Fruit fly (Drosophila melanogaster) whole organism, embryonic: ENCODE data around the gene cac.

ENCODE experiments used
- CG13287 ChIP-seq: fragments of 200-800 bp; sonication (Bioruptor generic); IDR thresholded peaks from 2 replicates; pipeline ENCODE4 v1.3.6; 2022; ENCODE audit warnings: missing biosample characterization, missing genetic modification characterization; ENCODE audit not compliant: partially characterized antibody
- CG15696 ChIP-seq: fragments of 200-800 bp; sonication (Bioruptor generic); optimal IDR thresholded peaks from 2 replicates; lab custom pipeline; 2019; ENCODE audit warnings: missing biosample characterization, mild to moderate bottlenecking, missing genetic modification characterization, moderate library complexity
- CG17359 ChIP-seq: fragments of 200-800 bp; sonication (Bioruptor generic); optimal IDR thresholded peaks from 3 replicates; lab custom pipeline; 2018; ENCODE audit warnings: missing biosample characterization, mild to moderate bottlenecking, missing genetic modification characterization, moderate library complexity
- CG2116 ChIP-seq: fragments of 200-800 bp; sonication (Bioruptor generic); optimal IDR thresholded peaks from 3 replicates; lab custom pipeline; 2018; ENCODE audit warnings: missing biosample characterization, mild to moderate bottlenecking, missing genetic modification characterization
- CG2199 ChIP-seq: fragments of 200-800 bp; sonication (Bioruptor generic); IDR thresholded peaks from 3 replicates; pipeline ENCODE4 v1.3.6; 2022; ENCODE audit warnings: missing biosample characterization, missing genetic modification characterization
- CG34376 ChIP-seq: fragments of 200-800 bp; sonication (Bioruptor generic); optimal IDR thresholded peaks from 2 replicates; lab custom pipeline; 2018; ENCODE audit warnings: missing biosample characterization, mild to moderate bottlenecking, missing genetic modification characterization
- CG6813 ChIP-seq: fragments of 200-800 bp; sonication (Bioruptor generic); optimal IDR thresholded peaks from 2 replicates; lab custom pipeline; 2017; ENCODE audit warnings: missing biosample characterization, missing genetic modification characterization, mild to moderate bottlenecking, moderate library complexity, missing genetic modification reagents
- Lim3 ChIP-seq: fragments of 200-800 bp; sonication (Bioruptor generic); IDR thresholded peaks from 2 replicates; pipeline ENCODE4 v1.3.6; 2022; ENCODE audit warnings: missing biosample characterization, missing genetic modification characterization
- MTF-1 ChIP-seq: fragments of 200-800 bp; sonication (Bioruptor generic); optimal IDR thresholded peaks from 2 replicates; lab custom pipeline; 2018; ENCODE audit warnings: missing biosample characterization, mild to moderate bottlenecking, missing genetic modification characterization, borderline replicate concordance
- Med ChIP-seq: fragments of 200-800 bp; sonication (Bioruptor generic); peaks from one replicate; lab custom pipeline; 2016; ENCODE audit warnings: missing biosample characterization, missing genetic modification characterization, mild to moderate bottlenecking, inconsistent platforms, moderate library complexity
- Opbp ChIP-seq: fragments of 200-800 bp; sonication (Bioruptor generic); IDR thresholded peaks from 3 replicates; pipeline ENCODE4 v1.3.6; 2022; ENCODE audit warnings: missing biosample characterization, missing genetic modification characterization; ENCODE audit not compliant: partially characterized antibody
- Pdp1 ChIP-seq, 2 experiments: fragments of 200-800 bp; sonication (Bioruptor generic); optimal IDR thresholded peaks; 3 replicates each; lab custom pipeline; 2016; ENCODE audit warnings: missing biosample characterization in 2 of 2, missing genetic modification characterization in 2 of 2, mild to moderate bottlenecking in 1 of 2, moderate library complexity in 1 of 2
- Trl ChIP-seq, 3 experiments: fragments of >200 bp in 2 of 3; fragments of 200-800 bp in 1 of 3; sonication (Bioruptor generic) in 1 of 3; optimal IDR thresholded peaks; 2 replicates in 1 of 3; 3 replicates in 2 of 3; lab custom pipeline; 2016 to 2017; ENCODE audit warnings: missing biosample characterization in 1 of 3, missing genetic modification characterization in 1 of 3
- Vsx1 ChIP-seq: fragments of 200-800 bp; sonication (Bioruptor generic); optimal IDR thresholded peaks from 2 replicates; lab custom pipeline; 2017; ENCODE audit warnings: missing biosample characterization, mild to moderate bottlenecking, missing genetic modification characterization, missing genetic modification reagents
- bsh ChIP-seq, 2 experiments: fragments of 200-800 bp; sonication (Bioruptor generic); optimal IDR thresholded peaks; 2 replicates each; lab custom pipeline; 2017 to 2018; ENCODE audit warnings: mild to moderate bottlenecking in 2 of 2, missing biosample characterization in 2 of 2, missing genetic modification characterization in 2 of 2, moderate library complexity in 1 of 2
- cg ChIP-seq: fragments of 200-800 bp; sonication (Bioruptor generic); optimal IDR thresholded peaks from 3 replicates; lab custom pipeline; 2019; ENCODE audit warnings: missing biosample characterization, mild to moderate bottlenecking, missing genetic modification characterization, moderate library complexity
- cwo ChIP-seq: fragments of 200-800 bp; sonication (Bioruptor generic); optimal IDR thresholded peaks from 3 replicates; lab custom pipeline; 2017; ENCODE audit warnings: missing biosample characterization, missing genetic modification characterization, mild to moderate bottlenecking, moderate library complexity, missing genetic modification reagents
- exex ChIP-seq: fragments of 200-800 bp; sonication (Bioruptor generic); optimal IDR thresholded peaks from 4 replicates; lab custom pipeline; 2018; ENCODE audit warnings: missing biosample characterization, mild to moderate bottlenecking, missing genetic modification characterization, moderate library complexity
- grau ChIP-seq: fragments of 200-800 bp; optimal IDR thresholded peaks from 3 replicates; lab custom pipeline; 2019; ENCODE audit warnings: missing biosample characterization, mild to moderate bottlenecking, missing genetic modification characterization, moderate library complexity
- grn ChIP-seq: fragments of 200-800 bp; sonication (Bioruptor generic); optimal IDR thresholded peaks from 3 replicates; lab custom pipeline; 2017; ENCODE audit warnings: missing biosample characterization, missing genetic modification characterization
- ken ChIP-seq: fragments of 200-800 bp; sonication (Bioruptor generic); IDR thresholded peaks from 3 replicates; pipeline ENCODE4 v1.3.6; 2022; ENCODE audit warnings: missing biosample characterization, missing genetic modification characterization
- lilli ChIP-seq: fragments of 200-800 bp; sonication (Bioruptor generic); optimal IDR thresholded peaks from 3 replicates; lab custom pipeline; 2016; ENCODE audit warnings: missing biosample characterization, missing genetic modification characterization
- mirr ChIP-seq: fragments of 200-800 bp; sonication (Bioruptor generic); optimal IDR thresholded peaks from 3 replicates; lab custom pipeline; 2018; ENCODE audit warnings: missing biosample characterization, mild to moderate bottlenecking, missing genetic modification characterization
- nom ChIP-seq: fragments of 200-800 bp; sonication (Bioruptor generic); optimal IDR thresholded peaks from 2 replicates; lab custom pipeline; 2017; ENCODE audit warnings: missing biosample characterization, missing genetic modification characterization, mild to moderate bottlenecking, moderate library complexity, missing genetic modification reagents
- pan ChIP-seq, 4 experiments: fragments of >200 bp in 3 of 4; fragments of 200-800 bp in 1 of 4; sonication (Bioruptor generic) in 1 of 4; optimal IDR thresholded peaks in 3 of 4; IDR thresholded peaks in 1 of 4; 2 replicates each; pipeline versions ENCODE4 v1.3.6 to Lab custom; 2017 to 2022; ENCODE audit warnings: missing biosample characterization in 2 of 4, missing genetic modification characterization in 2 of 4, mixed read lengths in 1 of 4
- pb ChIP-seq: fragments of 200-800 bp; sonication (Bioruptor generic); optimal IDR thresholded peaks from 3 replicates; lab custom pipeline; 2016; ENCODE audit warnings: missing biosample characterization, missing genetic modification characterization
- row ChIP-seq: fragments of 200-800 bp; sonication (Bioruptor generic); IDR thresholded peaks from 3 replicates; pipeline ENCODE4 v1.3.6; 2022; ENCODE audit warnings: missing biosample characterization, missing genetic modification characterization
- sd ChIP-seq: fragments of 200-800 bp; sonication (Bioruptor generic); optimal IDR thresholded peaks from 3 replicates; lab custom pipeline; 2018; ENCODE audit warnings: missing biosample characterization, mild to moderate bottlenecking, missing genetic modification characterization, moderate library complexity
- sr ChIP-seq: fragments of 200-800 bp; sonication (Bioruptor generic); IDR thresholded peaks from 3 replicates; pipeline ENCODE4 v1.3.6; 2022; ENCODE audit warnings: missing biosample characterization, missing genetic modification characterization
- sug ChIP-seq: fragments of 200-800 bp; optimal IDR thresholded peaks from 2 replicates; lab custom pipeline; 2019; ENCODE audit warnings: missing biosample characterization, mild to moderate bottlenecking, missing genetic modification characterization, moderate library complexity
- tin ChIP-seq: fragments of 200-800 bp; sonication (Bioruptor generic); optimal IDR thresholded peaks from 3 replicates; lab custom pipeline; 2016; ENCODE audit warnings: missing biosample characterization, missing genetic modification characterization

The cac gene

dm6 chrX:11884134-11884533, 100.8 kb downstream of the cac start:
- TF ChIP-seq MTF-1 (GFP tag; lab: Kevin White, UChicago), result no peak
- peak; percentile 31 for TF ChIP-seq grn (GFP tag; lab: Kevin White, UChicago)
- no peak for TF ChIP-seq nom (GFP tag; lab: Kevin White, UChicago)
- TF ChIP-seq pan (optimal IDR thresholded peaks at IDR 0.05; lab: Kevin White, UChicago), result no peak
- TF ChIP-seq pan (GFP tag; optimal IDR thresholded peaks at IDR 0.05 in 1 of 2, IDR thresholded peaks at IDR 0.05 in 1 of 2), result no peak
- TF ChIP-seq Trl (optimal IDR thresholded peaks at IDR 0.05; lab: Kevin White, UChicago), result no peak
- TF ChIP-seq Trl (GFP tag; optimal IDR thresholded peaks at IDR 0.05; lab: Kevin White, UChicago), result no peak
- TF ChIP-seq Med (GFP tag; lab: Kevin White, UChicago), result peak; percentile 28
- peak in 1 of 2 experiments; percentile 89 for TF ChIP-seq Pdp1 (GFP tag; optimal IDR thresholded peaks at IDR 0.05; lab: Kevin White, UChicago)
- TF ChIP-seq mirr, result peak; percentile 30
- TF ChIP-seq sd, result peak; percentile 57
- peak; percentile 51 for TF ChIP-seq sug (tag; lab: Kevin White, UChicago)
- TF ChIP-seq exex (tag; lab: Kevin White, UChicago), result peak; percentile 85
- TF ChIP-seq CG34376, result peak; percentile 58
- peak; percentile 10 for TF ChIP-seq lilli (GFP tag; lab: Kevin White, UChicago)

dm6 chrX:11882447-11882846, 102.4 kb downstream of the cac start:
- peak; percentile 68 for TF ChIP-seq grau (tag; lab: Kevin White, UChicago)
- no peak for TF ChIP-seq Lim3 (GFP tag; lab: Robert Waterston, UW)
- no peak for TF ChIP-seq Opbp (GFP tag; lab: Robert Waterston, UW)
- TF ChIP-seq CG17359 (tag; lab: Kevin White, UChicago), result no peak
- TF ChIP-seq cg (GFP tag; lab: Kevin White, UChicago), result peak; percentile 22
- peak; percentile 8; the same call in 1 of the 3 replicates for TF ChIP-seq row (GFP tag; lab: Robert Waterston, UW)
- no peak for TF ChIP-seq CG2199 (GFP tag; lab: Robert Waterston, UW)

dm6 chrX:11881686-11882085, 103.2 kb downstream of the cac start:
- TF ChIP-seq CG15696 (no peak), bsh (GFP tag; optimal IDR thresholded peaks at IDR 0.05; lab: Kevin White, UChicago) (no peak), pb (no peak), CG2116 (no peak), nom (GFP tag; lab: Kevin White, UChicago) (peak; percentile 69), CG13287 (GFP tag; lab: Robert Waterston, UW) (no peak), sr (GFP tag; lab: Robert Waterston, UW) (peak; percentile 88; the same call in 1 of the 3 replicates), Trl (optimal IDR thresholded peaks at IDR 0.05; lab: Kevin White, UChicago) (peak in 1 of 2 experiments; percentile 18), Trl (GFP tag; optimal IDR thresholded peaks at IDR 0.05; lab: Kevin White, UChicago) (no peak), cwo (peak; percentile 76), CG6813 (GFP tag; lab: Kevin White, UChicago) (no peak), Vsx1 (no peak), tin (GFP tag; lab: Kevin White, UChicago) (no peak), ken (GFP tag; lab: Robert Waterston, UW) (no peak)
